Fruit fly (Drosophila melanogaster) whole organism, embryonic: Measurements from ENCODE around the gene CG12659.
A peak's percentile ranks its signal among the peaks of the same experiment; 100 is the strongest.

ENCODE experiments used
- Aef1 ChIP-seq: fragments of 200-800 bp; sonication (Bioruptor generic); IDR thresholded peaks from 3 replicates; pipeline ENCODE4 v1.3.6; 2022; ENCODE audit warnings: missing biosample characterization, missing genetic modification characterization
- Bteb2 ChIP-seq: fragments of 200-800 bp; sonication (Bioruptor generic); optimal IDR thresholded peaks from 2 replicates; lab custom pipeline; 2016; ENCODE audit warnings: missing biosample characterization, missing genetic modification characterization
- CG13296 ChIP-seq: fragments of 200-800 bp; sonication (Bioruptor generic); optimal IDR thresholded peaks from 3 replicates; lab custom pipeline; 2018; ENCODE audit warnings: missing biosample characterization, mild to moderate bottlenecking, missing genetic modification characterization
- CG14050 ChIP-seq: fragments of 200-800 bp; sonication (Bioruptor generic); IDR thresholded peaks from 3 replicates; pipeline ENCODE4 v1.3.6; 2022; ENCODE audit warnings: missing biosample characterization, missing genetic modification characterization
- CG14441 ChIP-seq: fragments of 200-800 bp; sonication (Bioruptor generic); IDR thresholded peaks from 2 replicates; pipeline ENCODE4 v1.3.6; 2022; ENCODE audit warnings: missing biosample characterization, missing genetic modification characterization
- CG17385 ChIP-seq: fragments of 200-800 bp; sonication (Bioruptor generic); optimal IDR thresholded peaks from 3 replicates; lab custom pipeline; 2018; ENCODE audit warnings: missing biosample characterization, mild to moderate bottlenecking, missing genetic modification characterization
- CG18599 ChIP-seq: fragments of 200-800 bp; sonication (Bioruptor generic); optimal IDR thresholded peaks from 3 replicates; lab custom pipeline; 2017; ENCODE audit warnings: missing biosample characterization, missing genetic modification characterization, mild to moderate bottlenecking, moderate library complexity, missing genetic modification reagents
- CG2199 ChIP-seq: fragments of 200-800 bp; sonication (Bioruptor generic); IDR thresholded peaks from 3 replicates; pipeline ENCODE4 v1.3.6; 2022; ENCODE audit warnings: missing biosample characterization, missing genetic modification characterization
- CG32772 ChIP-seq: fragments of 200-800 bp; sonication (Bioruptor generic); IDR thresholded peaks from 2 replicates; pipeline ENCODE4 v1.3.6; 2022; ENCODE audit warnings: missing biosample characterization, missing genetic modification characterization
- CG33557 ChIP-seq: fragments of 200-800 bp; sonication (Bioruptor generic); optimal IDR thresholded peaks from 2 replicates; lab custom pipeline; 2019; ENCODE audit warnings: missing biosample characterization, mild to moderate bottlenecking, missing genetic modification characterization, moderate library complexity
- CG42726 ChIP-seq: fragments of 200-800 bp; sonication (Bioruptor generic); IDR thresholded peaks from 2 replicates; pipeline ENCODE4 v1.3.6; 2022; ENCODE audit warnings: missing biosample characterization, missing genetic modification characterization; ENCODE audit not compliant: partially characterized antibody
- CG4424 ChIP-seq: fragments of 200-800 bp; sonication (Bioruptor generic); optimal IDR thresholded peaks from 3 replicates; lab custom pipeline; 2016; ENCODE audit warnings: missing biosample characterization, missing genetic modification characterization
- CG4707 ChIP-seq: fragments of 200-800 bp; sonication (Bioruptor generic); optimal IDR thresholded peaks from 2 replicates; lab custom pipeline; 2018; ENCODE audit warnings: missing biosample characterization, mild to moderate bottlenecking, missing genetic modification characterization, moderate library complexity
- CG7271 ChIP-seq: fragments of 200-800 bp; sonication (Bioruptor generic); optimal IDR thresholded peaks from 2 replicates; lab custom pipeline; 2018; ENCODE audit warnings: missing biosample characterization, mild to moderate bottlenecking, missing genetic modification characterization, moderate library complexity
- CG7745 ChIP-seq: fragments of 200-800 bp; sonication (Bioruptor generic); optimal IDR thresholded peaks from 2 replicates; lab custom pipeline; 2018; ENCODE audit warnings: missing biosample characterization, mild to moderate bottlenecking, missing genetic modification characterization, moderate library complexity
- CHES-1-like ChIP-seq: fragments of 200-800 bp; sonication (Bioruptor generic); optimal IDR thresholded peaks from 2 replicates; lab custom pipeline; 2016; ENCODE audit warnings: missing biosample characterization, missing genetic modification characterization
- CrebB ChIP-seq: fragments of 200-800 bp; sonication (Bioruptor generic); optimal IDR thresholded peaks from 3 replicates; lab custom pipeline; 2018; ENCODE audit warnings: missing biosample characterization, mild to moderate bottlenecking, missing genetic modification characterization
- Deaf1 ChIP-seq: fragments of 200-800 bp; optimal IDR thresholded peaks from 3 replicates; lab custom pipeline; 2019; ENCODE audit warnings: missing biosample characterization, mild to moderate bottlenecking, missing genetic modification characterization, moderate library complexity
- Elba2 ChIP-seq: fragments of 200-800 bp; sonication (Bioruptor generic); optimal IDR thresholded peaks from 3 replicates; lab custom pipeline; 2016; ENCODE audit warnings: missing biosample characterization, missing genetic modification characterization
- Ets97D ChIP-seq: fragments of 200-800 bp; sonication (Bioruptor generic); optimal IDR thresholded peaks from 3 replicates; lab custom pipeline; 2016; ENCODE audit warnings: missing biosample characterization, missing genetic modification characterization
- Gug ChIP-seq: fragments of 200-800 bp; sonication (Bioruptor generic); IDR thresholded peaks from 4 replicates; pipeline ENCODE4 v1.3.6; 2022; ENCODE audit warnings: missing biosample characterization, missing genetic modification characterization
- Jarid2 ChIP-seq: fragments of 200-800 bp; sonication (Bioruptor generic); optimal IDR thresholded peaks from 3 replicates; lab custom pipeline; 2017; ENCODE audit warnings: mild to moderate bottlenecking, missing biosample characterization, missing genetic modification reagents, missing genetic modification characterization
- NK7.1 ChIP-seq: fragments of 200-800 bp; sonication (Bioruptor generic); optimal IDR thresholded peaks from 3 replicates; lab custom pipeline; 2016; ENCODE audit warnings: missing biosample characterization, missing genetic modification characterization
- Nf-YC ChIP-seq: fragments of 200-800 bp; optimal IDR thresholded peaks from 3 replicates; lab custom pipeline; 2019; ENCODE audit warnings: missing biosample characterization, mild to moderate bottlenecking, missing genetic modification characterization, moderate library complexity
- Ptx1 ChIP-seq: fragments of 200-800 bp; sonication (Bioruptor generic); IDR thresholded peaks from 2 replicates; pipeline ENCODE4 v1.3.6; 2022; ENCODE audit warnings: missing biosample characterization, missing genetic modification characterization
- Rx ChIP-seq: fragments of 200-800 bp; sonication (Bioruptor generic); IDR thresholded peaks from 2 replicates; pipeline ENCODE4 v1.3.6; 2022; ENCODE audit warnings: missing biosample characterization, missing genetic modification characterization
- Scr ChIP-seq: fragments of 200-800 bp; sonication (Bioruptor generic); IDR thresholded peaks from 2 replicates; pipeline ENCODE4 v1.3.6; 2022; ENCODE audit warnings: missing biosample characterization, missing genetic modification characterization; ENCODE audit not compliant: partially characterized antibody
- Xbp1 ChIP-seq: fragments of 200-800 bp; sonication (Bioruptor generic); optimal IDR thresholded peaks from 3 replicates; lab custom pipeline; 2016; ENCODE audit warnings: missing biosample characterization, mild to moderate bottlenecking, missing genetic modification characterization
- Xrp1 ChIP-seq: fragments of 200-800 bp; sonication (Bioruptor generic); IDR thresholded peaks from 2 replicates; pipeline ENCODE4 v1.3.6; 2022; ENCODE audit warnings: missing biosample characterization, missing genetic modification characterization
- ato ChIP-seq: fragments of 200-800 bp; sonication (Bioruptor generic); IDR thresholded peaks from 2 replicates; pipeline ENCODE4 v1.3.6; 2022; ENCODE audit warnings: missing biosample characterization, missing genetic modification characterization; ENCODE audit not compliant: partially characterized antibody
- bigmax ChIP-seq: fragments of 200-800 bp; sonication (Bioruptor generic); optimal IDR thresholded peaks from 2 replicates; lab custom pipeline; 2018; ENCODE audit warnings: missing biosample characterization, mild to moderate bottlenecking, missing genetic modification characterization
- cg ChIP-seq: fragments of 200-800 bp; sonication (Bioruptor generic); optimal IDR thresholded peaks from 3 replicates; lab custom pipeline; 2019; ENCODE audit warnings: missing biosample characterization, mild to moderate bottlenecking, missing genetic modification characterization, moderate library complexity
- crol ChIP-seq: fragments of 200-800 bp; sonication (Bioruptor generic); IDR thresholded peaks from 2 replicates; pipeline ENCODE4 v1.3.6; 2022; ENCODE audit warnings: missing biosample characterization, missing genetic modification characterization
- esg ChIP-seq: fragments of 200-800 bp; sonication (Bioruptor generic); conservative IDR thresholded peaks from 2 replicates; pipeline ENCODE4 v1.3.6; 2022; ENCODE audit warnings: missing biosample characterization, missing genetic modification characterization
- exex ChIP-seq: fragments of 200-800 bp; sonication (Bioruptor generic); optimal IDR thresholded peaks from 4 replicates; lab custom pipeline; 2018; ENCODE audit warnings: missing biosample characterization, mild to moderate bottlenecking, missing genetic modification characterization, moderate library complexity
- fd64A ChIP-seq: fragments of 200-800 bp; sonication (Bioruptor generic); optimal IDR thresholded peaks from 3 replicates; lab custom pipeline; 2018; ENCODE audit warnings: missing biosample characterization, mild to moderate bottlenecking, missing genetic modification characterization
- gcm ChIP-seq: fragments of 200-800 bp; sonication (Bioruptor generic); optimal IDR thresholded peaks from 2 replicates; lab custom pipeline; 2019; ENCODE audit warnings: missing biosample characterization, mild to moderate bottlenecking, missing genetic modification characterization, moderate library complexity
- oc ChIP-seq: fragments of 200-800 bp; sonication (Bioruptor generic); optimal IDR thresholded peaks from 2 replicates; lab custom pipeline; 2018; ENCODE audit warnings: missing biosample characterization, mild to moderate bottlenecking, missing genetic modification characterization, moderate library complexity
- pros ChIP-seq: fragments of 200-800 bp; sonication (Bioruptor generic); optimal IDR thresholded peaks from 3 replicates; lab custom pipeline; 2019; ENCODE audit warnings: missing biosample characterization, mild to moderate bottlenecking, missing genetic modification characterization, moderate library complexity
- pum ChIP-seq: fragments of 200-800 bp; sonication (Bioruptor generic); optimal IDR thresholded peaks from 2 replicates; lab custom pipeline; 2016; ENCODE audit warnings: missing biosample characterization, missing genetic modification characterization
- pzg ChIP-seq: fragments of 200-800 bp; sonication (Bioruptor generic); optimal IDR thresholded peaks from 3 replicates; lab custom pipeline; 2018; ENCODE audit warnings: missing biosample characterization, mild to moderate bottlenecking, missing genetic modification characterization, moderate library complexity
- rib ChIP-seq: fragments of 200-800 bp; sonication (Bioruptor generic); IDR thresholded peaks from 2 replicates; pipeline ENCODE4 v1.3.6; 2022; ENCODE audit warnings: missing biosample characterization, missing genetic modification characterization
- sisA ChIP-seq: fragments of 200-800 bp; sonication (Bioruptor generic); IDR thresholded peaks from 2 replicates; pipeline ENCODE4 v1.3.6; 2022; ENCODE audit warnings: missing biosample characterization, missing genetic modification characterization
- slbo ChIP-seq: fragments of 200-800 bp; sonication (Bioruptor generic); IDR thresholded peaks from 2 replicates; pipeline ENCODE4 v1.3.6; 2022; ENCODE audit warnings: missing biosample characterization, missing genetic modification characterization
- sob ChIP-seq: fragments of 200-800 bp; sonication (Bioruptor generic); IDR thresholded peaks from 2 replicates; pipeline ENCODE4 v1.3.6; 2022; ENCODE audit warnings: missing biosample characterization, missing genetic modification characterization
- ssp ChIP-seq: fragments of 200-800 bp; sonication (Bioruptor generic); IDR thresholded peaks from 2 replicates; pipeline ENCODE4 v1.3.6; 2022; ENCODE audit warnings: missing biosample characterization, missing genetic modification characterization
- tap ChIP-seq: fragments of 200-800 bp; optimal IDR thresholded peaks from 3 replicates; lab custom pipeline; 2019; ENCODE audit warnings: missing biosample characterization, mild to moderate bottlenecking, missing genetic modification characterization, moderate library complexity
- ttk ChIP-seq: fragments of 200-800 bp; sonication (Bioruptor generic); IDR thresholded peaks from 2 replicates; pipeline ENCODE4 v2.1.2; 2022; ENCODE audit warnings: missing biosample characterization, missing genetic modification characterization
- usp ChIP-seq: fragments of >200 bp; optimal IDR thresholded peaks from 2 replicates; lab custom pipeline; 2017; ENCODE audit warnings: missing biosample characterization, missing genetic modification characterization
- vnd ChIP-seq: fragments of 200-800 bp; sonication (Bioruptor generic); IDR thresholded peaks from 3 replicates; pipeline ENCODE4 v1.3.6; 2022; ENCODE audit warnings: missing biosample characterization, missing genetic modification characterization; ENCODE audit not compliant: partially characterized antibody
- vvl ChIP-seq: fragments of 200-800 bp; sonication (Bioruptor generic); IDR thresholded peaks from 2 replicates; pipeline ENCODE4 v1.3.6; 2022; ENCODE audit warnings: missing biosample characterization, missing genetic modification characterization

The CG12659 gene

dm6 chrX:8624867-8625266 is 33.3 kb upstream of the CG12659 start (continued):
- TF ChIP-seq NK7.1 (GFP tag; lab: Kevin White, UChicago) = no peak
- TF ChIP-seq CG33557 (GFP tag; lab: Kevin White, UChicago) = peak; percentile 25
- 0 out of 2 replicates have a peak, but pooled peaks have one; percentile 21 for TF ChIP-seq Rx (GFP tag; lab: Robert Waterston, UW)
- no peak for TF ChIP-seq CHES-1-like (GFP tag; lab: Kevin White, UChicago)
- TF ChIP-seq CG7745 = no peak
- no peak for TF ChIP-seq CrebB (tag; lab: Kevin White, UChicago)
- peak; percentile 59 for TF ChIP-seq ato
- TF ChIP-seq CG18599 (GFP tag; lab: Kevin White, UChicago) = no peak
- TF ChIP-seq fd64A (GFP tag; lab: Kevin White, UChicago) = no peak
- no peak for TF ChIP-seq CG4424
- TF ChIP-seq CG14441 (GFP tag; lab: Robert Waterston, UW) = no peak
- TF ChIP-seq Xrp1 (GFP tag; lab: Robert Waterston, UW) = 0 out of 2 replicates have a peak, but pooled peaks have one; percentile 8
- no peak for TF ChIP-seq Aef1 (GFP tag; lab: Robert Waterston, UW)
- TF ChIP-seq vvl (GFP tag; lab: Robert Waterston, UW) = peak; percentile 67
- peak; percentile 11; the same call in 1 of the 2 replicates for TF ChIP-seq sob (GFP tag; lab: Robert Waterston, UW)
- no peak for TF ChIP-seq CG4707
- TF ChIP-seq CG17385 (GFP tag; lab: Kevin White, UChicago) = peak; percentile 25
- TF ChIP-seq Ptx1 (GFP tag; lab: Robert Waterston, UW) = no peak
- no peak; the same call in 1 of the 2 replicates for TF ChIP-seq slbo (GFP tag; lab: Robert Waterston, UW)
- peak; percentile 5 for TF ChIP-seq CG7271 (tag; lab: Kevin White, UChicago)
- no peak for TF ChIP-seq tap (tag; lab: Kevin White, UChicago)
- TF ChIP-seq CG42726 (GFP tag; lab: Robert Waterston, UW) = 0 out of 2 replicates have a peak, but pooled peaks have one; percentile 55
- TF ChIP-seq exex (tag; lab: Kevin White, UChicago) = no peak
- peak; percentile 76; the same call in 2 of the 3 replicates for TF ChIP-seq CG2199 (GFP tag; lab: Robert Waterston, UW)
- 0 out of 2 replicates have a peak, but pooled peaks have one; percentile 20 for TF ChIP-seq Scr (GFP tag; lab: Robert Waterston, UW)
- no peak for TF ChIP-seq Bteb2 (GFP tag; lab: Kevin White, UChicago)
- TF ChIP-seq Xbp1 (GFP tag; lab: Kevin White, UChicago) = no peak
- no peak for TF ChIP-seq vnd (GFP tag; lab: Robert Waterston, UW)
- TF ChIP-seq Elba2 = no peak
- no peak for TF ChIP-seq rib (GFP tag; lab: Robert Waterston, UW)
- TF ChIP-seq, all 482 proteins: peak for 90

DNA sequence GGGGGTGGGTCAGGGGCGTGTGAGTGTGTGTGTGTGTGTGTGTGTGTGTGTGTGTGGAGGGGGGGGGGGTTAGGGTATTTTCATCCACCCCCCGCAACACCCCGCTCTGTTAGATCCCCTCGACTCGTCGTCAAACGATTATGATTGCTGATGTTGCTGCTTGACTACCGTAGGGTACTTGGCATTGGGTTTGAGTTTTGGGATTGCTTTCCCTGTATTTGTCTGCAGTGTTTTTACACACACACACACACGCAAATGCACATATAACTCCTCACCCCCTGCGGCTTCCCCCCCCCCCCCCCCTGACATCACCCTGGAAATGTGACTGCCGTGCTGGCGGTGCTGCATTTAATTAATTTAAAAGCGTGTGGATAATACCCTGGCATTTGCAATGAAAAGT is 30.9 kb upstream of the CG12659 start:
- TF ChIP-seq bigmax (GFP tag; lab: Kevin White, UChicago) = no peak
- no peak for TF ChIP-seq ssp
- TF ChIP-seq pzg (GFP tag; lab: Kevin White, UChicago) = no peak
- peak; percentile 83 for TF ChIP-seq oc (tag; lab: Kevin White, UChicago)
- TF ChIP-seq pum = no peak
- TF ChIP-seq cg = peak; percentile 48
- TF ChIP-seq esg (GFP tag; lab: Robert Waterston, UW) = no peak
- no peak for TF ChIP-seq Deaf1
- no peak for TF ChIP-seq gcm
- TF ChIP-seq Scr (GFP tag; lab: Robert Waterston, UW) = no peak
- TF ChIP-seq pros = peak; percentile 21
- no peak for TF ChIP-seq ato
- TF ChIP-seq CG13296 (GFP tag; lab: Kevin White, UChicago) = no peak
- no peak for TF ChIP-seq sisA (GFP tag; lab: Robert Waterston, UW)
- TF ChIP-seq crol (GFP tag; lab: Robert Waterston, UW) = peak; percentile 85
- TF ChIP-seq Ets97D (GFP tag; lab: Kevin White, UChicago) = no peak
- TF ChIP-seq CG32772 (GFP tag; lab: Robert Waterston, UW) = no peak
- peak; percentile 22 for TF ChIP-seq Nf-YC (tag; lab: Kevin White, UChicago)
- no peak for TF ChIP-seq usp (GFP tag; lab: Kevin White, UChicago)
- no peak for TF ChIP-seq Gug (GFP tag; lab: Robert Waterston, UW)
- TF ChIP-seq ttk (GFP tag; lab: Robert Waterston, UW) = no peak
- TF ChIP-seq fd64A (GFP tag; lab: Kevin White, UChicago) = no peak
- TF ChIP-seq Jarid2 = peak; percentile 24
- no peak for TF ChIP-seq CG14050 (GFP tag; lab: Robert Waterston, UW)
